Worm (Caenorhabditis elegans) whole organism, early embryonic: ENCODE data around the gene M18.6.

Source experiments
- B0310.2 ChIP-seq: sonication (generic microtip); optimal IDR thresholded peaks from 2 replicates; lab custom pipeline; 2016; ENCODE audit warnings: mild to moderate bottlenecking, missing genetic modification characterization, missing compliant biosample characterization
- F13C5.2 ChIP-seq: sonication (generic microtip); optimal IDR thresholded peaks from 2 replicates; lab custom pipeline; 2017; ENCODE audit warnings: mild to moderate bottlenecking, missing genetic modification characterization, inconsistent platforms, missing compliant biosample characterization
- aly-1 ChIP-seq: sonication (generic microtip); optimal IDR thresholded peaks from 2 replicates; lab custom pipeline; 2016; ENCODE audit warnings: missing genetic modification characterization, missing compliant biosample characterization
- ama-1 ChIP-seq: fragments of 150-350 bp; optimal IDR thresholded peaks from 2 replicates; lab custom pipeline; 2014
- ceh-13 ChIP-seq: fragments of 200-800 bp; sonication (Bioruptor generic); optimal IDR thresholded peaks from 2 replicates; lab custom pipeline; 2018; ENCODE audit warnings: mild to moderate bottlenecking, missing genetic modification characterization, missing compliant biosample characterization
- ceh-36 ChIP-seq: sonication (generic microtip); optimal IDR thresholded peaks from 2 replicates; lab custom pipeline; 2016; ENCODE audit warnings: missing genetic modification characterization, inconsistent platforms, missing compliant biosample characterization
- ets-7 ChIP-seq: sonication (generic microtip); optimal IDR thresholded peaks from 2 replicates; lab custom pipeline; 2016; ENCODE audit warnings: missing genotype, missing genetic modification characterization, missing compliant biosample characterization
- flt-1 ChIP-seq: fragments of 200-800 bp; sonication (Bioruptor generic); IDR thresholded peaks from 2 replicates; pipeline ENCODE4 v1.3.6; 2022; ENCODE audit warnings: missing genetic modification characterization, missing compliant biosample characterization
- hmbx-1 ChIP-seq: sonication (generic microtip); optimal IDR thresholded peaks from 2 replicates; lab custom pipeline; 2016; ENCODE audit warnings: mild to moderate bottlenecking, missing genetic modification characterization, missing compliant biosample characterization
- hmg-4 ChIP-seq: fragments of 200-800 bp; sonication (Bioruptor generic); optimal IDR thresholded peaks from 2 replicates; lab custom pipeline; 2018; ENCODE audit warnings: mild to moderate bottlenecking, missing genetic modification characterization, missing compliant biosample characterization
- hnd-1 ChIP-seq: sonication (generic microtip); optimal IDR thresholded peaks from 2 replicates; lab custom pipeline; 2016; ENCODE audit warnings: missing genetic modification characterization, missing compliant biosample characterization
- pes-1 ChIP-seq: fragments of 200-800 bp; sonication (Bioruptor generic); IDR thresholded peaks from 2 replicates; pipeline ENCODE4 v1.3.6; 2022; ENCODE audit warnings: missing genetic modification reagents, missing genetic modification characterization, missing compliant biosample characterization
- scrt-1 ChIP-seq: fragments of 200-800 bp; sonication (Bioruptor generic); IDR thresholded peaks from 2 replicates; pipeline ENCODE4 v1.3.6; 2022; ENCODE audit warnings: missing genetic modification characterization, missing compliant biosample characterization
- sea-1 ChIP-seq: fragments of 200-800 bp; sonication (Bioruptor generic); conservative IDR thresholded peaks from 2 replicates; pipeline ENCODE4 v1.3.6; 2022; ENCODE audit warnings: missing genetic modification characterization, missing compliant biosample characterization
- tbx-11 ChIP-seq: fragments of 200-800 bp; sonication (Bioruptor generic); IDR thresholded peaks from 2 replicates; pipeline ENCODE4 v1.3.6; 2022; ENCODE audit warnings: missing genetic modification characterization, missing compliant biosample characterization
- tbx-37 ChIP-seq: fragments of 200-800 bp; sonication (Bioruptor generic); conservative IDR thresholded peaks from 2 replicates; pipeline ENCODE4 v1.3.6; 2022; ENCODE audit warnings: missing genetic modification reagents, missing genetic modification characterization, missing compliant biosample characterization
- tra-4 ChIP-seq: sonication (generic microtip); optimal IDR thresholded peaks from 2 replicates; lab custom pipeline; 2017; ENCODE audit warnings: missing genetic modification characterization, missing compliant biosample characterization

M18.6 gene

DNA sequence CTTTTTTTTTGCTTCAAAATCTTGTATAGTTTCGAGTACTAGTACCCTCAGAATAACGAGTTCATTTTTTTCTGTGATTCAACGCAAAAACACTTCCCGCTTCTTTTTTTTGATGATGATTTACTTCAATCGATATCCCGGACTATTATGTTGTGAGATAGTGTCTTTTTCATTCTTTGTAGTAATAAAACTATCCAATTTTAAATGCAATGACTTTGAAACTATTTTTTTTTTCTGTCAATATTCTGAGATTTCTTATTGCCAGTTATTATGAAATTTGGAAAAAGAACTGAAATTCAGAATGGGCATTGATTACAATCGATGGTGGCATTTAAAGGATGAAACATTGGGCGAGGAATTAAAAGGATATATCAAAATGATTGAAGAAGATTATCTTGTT lies 15.6 kb upstream of the M18.6 start, which contains the start of gene M18.3:
TSS of gene M18.3 (plus strand) at position 301 of the 400 bp plus-strand sequence.
- no peak for TF ChIP-seq tra-4 (tag; lab: Kevin White, UChicago)

DNA sequence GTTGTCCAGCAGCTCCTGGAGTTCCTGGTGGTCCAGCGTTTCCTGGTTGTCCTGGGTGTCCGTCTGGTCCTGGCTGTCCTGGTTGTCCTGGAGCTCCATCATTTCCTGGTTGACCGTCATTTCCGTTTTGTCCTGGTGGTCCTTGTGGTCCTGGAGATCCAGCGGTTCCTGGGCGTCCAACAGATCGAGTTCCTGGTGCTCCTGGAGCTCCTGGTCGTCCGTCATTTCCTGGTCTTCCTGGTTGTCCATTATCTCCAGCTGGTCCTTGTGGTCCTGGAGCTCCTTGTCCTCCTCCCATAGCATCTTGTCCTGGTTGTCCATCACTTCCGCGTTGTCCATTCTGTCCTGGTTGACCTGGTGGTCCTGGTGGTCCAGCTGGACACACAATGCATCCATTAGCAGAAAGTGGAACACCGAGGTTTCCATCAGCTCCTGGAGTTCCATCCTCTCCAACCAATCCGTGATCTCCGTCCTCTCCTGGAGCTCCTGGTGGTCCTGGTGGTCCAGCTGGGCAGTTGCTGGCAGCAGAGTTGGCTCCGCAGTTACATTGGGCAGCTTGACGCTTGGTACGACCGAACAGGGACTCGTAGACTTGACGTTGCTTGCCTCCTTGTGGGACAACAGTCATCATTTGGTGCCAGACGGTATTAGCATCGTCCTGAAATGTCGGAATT lies 12.0 kb upstream of the M18.6 start:
- TF ChIP-seq ets-7 (no peak), ceh-13 (GFP tag; lab: Kevin White, UChicago) (no peak), flt-1 (GFP tag; lab: Robert Waterston, UW) (no peak), ceh-36 (tag; lab: Kevin White, UChicago) (no peak), hmbx-1 (tag; lab: Kevin White, UChicago) (no peak), ama-1 (lab: Kevin White, UChicago) (no peak)

DNA sequence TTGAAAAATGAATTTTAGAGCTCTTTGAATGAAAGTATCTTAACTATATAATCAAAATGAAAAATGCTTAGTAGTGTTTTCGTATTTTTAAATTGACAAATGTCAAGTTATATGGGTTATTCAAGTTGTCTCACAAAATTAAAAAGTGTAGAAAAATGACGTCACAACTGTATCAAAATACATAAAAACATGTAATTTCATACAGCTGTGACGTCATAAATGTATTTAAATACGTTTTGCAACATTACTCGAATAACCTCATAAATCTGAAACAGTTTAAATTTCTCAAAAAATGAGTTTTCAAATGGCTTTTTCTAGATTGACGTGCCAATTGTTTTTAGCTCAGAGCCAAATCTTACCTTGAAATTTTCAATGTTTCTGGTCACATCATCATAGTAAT lies 11.4 kb upstream of the M18.6 start:
- TF ChIP-seq sea-1 (GFP tag; lab: Robert Waterston, UW): no peak
- TF ChIP-seq tbx-37 (GFP tag; lab: Robert Waterston, UW): no peak
- TF ChIP-seq tbx-11: no peak
- TF ChIP-seq F13C5.2 (tag; lab: Kevin White, UChicago): no peak
- TF ChIP-seq ceh-36 (tag; lab: Kevin White, UChicago): no peak
- no peak for TF ChIP-seq B0310.2
- TF ChIP-seq tra-4 (tag; lab: Kevin White, UChicago): no peak

- TF ChIP-seq sea-1 (GFP tag; lab: Robert Waterston, UW) (no peak), ceh-13 (GFP tag; lab: Kevin White, UChicago) (no peak), pes-1 (GFP tag; lab: Robert Waterston, UW) (no peak), B0310.2 (no peak), hmbx-1 (tag; lab: Kevin White, UChicago) (no peak), hmg-4 (GFP tag; lab: Kevin White, UChicago) (no peak)
These were observed 10.8 kb upstream of the M18.6 start, which contains the start of gene col-129 for ce11 chrIV:12110339-12110738. col-129 (minus strand) TSS chrIV:12110439.

- TF ChIP-seq hmg-4 (GFP tag; lab: Kevin White, UChicago) (no peak), aly-1 (tag; lab: Kevin White, UChicago) (no peak), flt-1 (GFP tag; lab: Robert Waterston, UW) (no peak), tbx-11 (no peak), B0310.2 (no peak), ceh-36 (tag; lab: Kevin White, UChicago) (no peak), ets-7 (no peak), hnd-1 (tag; lab: Kevin White, UChicago) (no peak), tbx-37 (GFP tag; lab: Robert Waterston, UW) (no peak), F13C5.2 (tag; lab: Kevin White, UChicago) (no peak), hmbx-1 (tag; lab: Kevin White, UChicago) (no peak), ceh-13 (GFP tag; lab: Kevin White, UChicago) (no peak), ama-1 (lab: Kevin White, UChicago) (no peak)
These were observed 9.6 kb upstream of the M18.6 start, which contains the start of gene dlc-2 for ce11 chrIV:12111477-12111876. dlc-2 (minus strand) TSS chrIV:12111577.

- TF ChIP-seq pes-1 (GFP tag; lab: Robert Waterston, UW) (no peak), ceh-13 (GFP tag; lab: Kevin White, UChicago) (no peak), B0310.2 (no peak)
These were observed 8.1 kb upstream of the M18.6 start for ce11 chrIV:12113056-12113455.

DNA sequence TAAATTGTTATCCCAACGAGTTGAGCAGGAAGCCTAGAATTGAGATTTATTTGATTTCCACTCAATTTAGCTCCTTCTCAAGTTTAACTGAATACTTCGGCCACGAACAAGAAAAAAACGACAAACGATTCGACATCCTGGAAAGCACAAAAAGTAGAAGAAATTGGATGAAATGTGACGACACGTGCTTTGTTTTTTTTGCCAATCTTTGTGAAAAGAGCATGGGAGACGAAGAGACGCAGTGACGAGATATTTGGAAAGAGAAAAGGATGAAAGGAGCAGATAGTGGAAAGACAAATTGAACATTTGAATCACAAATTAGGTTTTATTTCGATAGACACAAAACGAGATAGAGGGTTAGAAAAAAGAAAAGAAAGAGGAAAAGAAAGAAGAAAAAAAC lies 6.6 kb upstream of the M18.6 start:
- TF ChIP-seq ama-1 (lab: Kevin White, UChicago): no peak
- TF ChIP-seq hmg-4 (GFP tag; lab: Kevin White, UChicago): no peak
- TF ChIP-seq ceh-13 (GFP tag; lab: Kevin White, UChicago): no peak
- no peak for TF ChIP-seq B0310.2
- no peak for TF ChIP-seq tbx-11
- TF ChIP-seq tra-4 (tag; lab: Kevin White, UChicago): no peak
- TF ChIP-seq aly-1 (tag; lab: Kevin White, UChicago): no peak
- TF ChIP-seq pes-1 (GFP tag; lab: Robert Waterston, UW): no peak
- TF ChIP-seq hmbx-1 (tag; lab: Kevin White, UChicago): no peak
- no peak for TF ChIP-seq sea-1 (GFP tag; lab: Robert Waterston, UW)
- TF ChIP-seq tbx-37 (GFP tag; lab: Robert Waterston, UW): no peak
- no peak for TF ChIP-seq flt-1 (GFP tag; lab: Robert Waterston, UW)
- TF ChIP-seq ets-7: no peak
- TF ChIP-seq scrt-1: no peak
- no peak for TF ChIP-seq ceh-36 (tag; lab: Kevin White, UChicago)
- TF ChIP-seq F13C5.2 (tag; lab: Kevin White, UChicago): no peak
- no peak for TF ChIP-seq hnd-1 (tag; lab: Kevin White, UChicago)

DNA sequence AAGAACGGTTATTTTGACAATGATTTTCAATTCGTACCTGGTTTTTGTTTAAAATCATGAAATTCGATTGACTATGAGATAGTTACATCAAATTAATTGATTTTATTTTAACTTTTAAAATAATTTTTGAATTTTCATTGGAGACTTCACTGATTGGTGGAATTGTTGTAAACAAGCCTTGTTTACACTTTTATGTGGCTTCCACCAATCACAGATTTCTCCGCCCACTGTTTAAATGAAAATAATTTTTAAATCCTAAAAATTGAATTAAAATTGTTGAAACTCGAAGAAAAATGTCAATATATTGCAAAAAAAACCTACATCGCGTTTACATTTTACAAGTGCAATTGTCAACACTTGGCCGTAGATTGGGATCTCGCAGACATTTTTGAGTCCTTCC lies 574 bp upstream of the M18.6 start:
- no peak for TF ChIP-seq hmbx-1 (tag; lab: Kevin White, UChicago)
- no peak for TF ChIP-seq B0310.2
- no peak for TF ChIP-seq ceh-36 (tag; lab: Kevin White, UChicago)
- TF ChIP-seq hmg-4 (GFP tag; lab: Kevin White, UChicago): no peak
- no peak for TF ChIP-seq ceh-13 (GFP tag; lab: Kevin White, UChicago)
- no peak for TF ChIP-seq tra-4 (tag; lab: Kevin White, UChicago)
- TF ChIP-seq pes-1 (GFP tag; lab: Robert Waterston, UW): no peak
- no peak for TF ChIP-seq tbx-37 (GFP tag; lab: Robert Waterston, UW)
- TF ChIP-seq sea-1 (GFP tag; lab: Robert Waterston, UW): no peak
